Worm (Caenorhabditis elegans) whole organism, midembryonic: ENCODE data around the gene F11D11.21.

Source experiments
- T22C8.4 ChIP-seq: fragments of 200-800 bp; sonication (Bioruptor generic); IDR thresholded peaks from 2 replicates; pipeline ENCODE4 v1.3.6; 2022; ENCODE audit warnings: missing genetic modification characterization, missing compliant biosample characterization
- flt-1 ChIP-seq: fragments of 200-800 bp; sonication (Bioruptor generic); IDR thresholded peaks from 2 replicates; pipeline ENCODE4 v1.3.6; 2022; ENCODE audit warnings: missing genetic modification characterization, missing compliant biosample characterization
- ref-1 ChIP-seq: fragments of 200-800 bp; sonication (Bioruptor generic); conservative IDR thresholded peaks from 2 replicates; pipeline ENCODE4 v1.3.6; 2022; ENCODE audit warnings: missing genetic modification reagents, missing genetic modification characterization, missing compliant biosample characterization
- tab-1 ChIP-seq: fragments of 200-800 bp; sonication (Bioruptor generic); IDR thresholded peaks from 2 replicates; pipeline ENCODE4 v1.3.6; 2022; ENCODE audit warnings: missing genetic modification characterization, missing compliant biosample characterization
- ztf-23 ChIP-seq: fragments of 200-800 bp; sonication (Bioruptor generic); IDR thresholded peaks from 2 replicates; pipeline ENCODE4 v1.3.6; 2022; ENCODE audit warnings: missing genetic modification reagents, missing genetic modification characterization, missing compliant biosample characterization

ce11 chrV:18705319-18706062 is 44.9 kb downstream of the F11D11.21 start:
- TF ChIP-seq T22C8.4 (peak; percentile 49; the same call in 1 of the 2 replicates), ztf-23 (GFP tag; lab: Robert Waterston, UW) (no peak), flt-1 (GFP tag; lab: Robert Waterston, UW) (no peak), ref-1 (GFP tag; lab: Robert Waterston, UW) (no peak; the same call in none of the 2 replicates), tab-1 (peak; percentile 57; the same call in 1 of the 2 replicates)
